Worm (Caenorhabditis elegans) whole organism, L4/young adult: ENCODE data around the gene F15H10.7.

Experiments used
- W03F9.2 ChIP-seq: fragments of 150-350 bp; optimal IDR thresholded peaks from 2 replicates; lab custom pipeline; 2014; ENCODE audit warnings: missing biosample characterization, missing genetic modification characterization
- dao-5 ChIP-seq: sonication (generic microtip); optimal IDR thresholded peaks from 2 replicates; lab custom pipeline; 2016; ENCODE audit warnings: missing genotype, missing genetic modification characterization, moderate library complexity, missing compliant biosample characterization
- him-1 ChIP-seq: sonication (generic microtip); optimal IDR thresholded peaks from 2 replicates; lab custom pipeline; 2016; ENCODE audit warnings: missing genotype, missing genetic modification reagents, missing genetic modification characterization, missing compliant biosample characterization

- TF ChIP-seq him-1 (tag; lab: Kevin White, UChicago) (no peak), W03F9.2 (tag; lab: Kevin White, UChicago) (no peak), dao-5 (tag; lab: Kevin White, UChicago) (no peak)
These were observed at the start of gene F15H10.7 for ce11 chrV:10406313-10406712.
